Fruit fly (Drosophila melanogaster) whole organism, wandering third instar larva: Measurements from ENCODE around the gene Ufd4.

Experiments used
- CG32264 ChIP-seq: fragments of 200-800 bp; sonication (Bioruptor generic); optimal IDR thresholded peaks from 2 replicates; lab custom pipeline; 2016; ENCODE audit warnings: missing biosample characterization, missing genetic modification characterization
- CrebA ChIP-seq: fragments of 200-800 bp; sonication (Bioruptor generic); optimal IDR thresholded peaks from 2 replicates; lab custom pipeline; 2016; ENCODE audit warnings: missing biosample characterization, mild to moderate bottlenecking, missing genetic modification characterization, borderline replicate concordance
- Myc ChIP-seq: fragments of >200 bp; optimal IDR thresholded peaks from 2 replicates; lab custom pipeline; 2017
- N ChIP-seq: fragments of >200 bp; optimal IDR thresholded peaks from 2 replicates; lab custom pipeline; 2018; ENCODE audit warnings: missing biosample characterization, missing external identifiers, missing genetic modification characterization
- dmrt93B ChIP-seq: fragments of 200-800 bp; sonication (Bioruptor generic); optimal IDR thresholded peaks from 2 replicates; lab custom pipeline; 2018; ENCODE audit warnings: missing biosample characterization, mild to moderate bottlenecking, missing genetic modification characterization
- fru ChIP-seq: fragments of 200-800 bp; sonication (Bioruptor generic); optimal IDR thresholded peaks from 3 replicates; lab custom pipeline; 2016; ENCODE audit warnings: missing biosample characterization, mild to moderate bottlenecking, missing genetic modification characterization
- h ChIP-seq: fragments of 200-800 bp; sonication (Bioruptor generic); optimal IDR thresholded peaks from 3 replicates; lab custom pipeline; 2016; ENCODE audit warnings: missing biosample characterization, mild to moderate bottlenecking, missing genetic modification characterization
- lola ChIP-seq: fragments of >200 bp; optimal IDR thresholded peaks from 2 replicates; lab custom pipeline; 2017; ENCODE audit warnings: missing biosample characterization, missing genetic modification characterization
- sage ChIP-seq: fragments of 200-800 bp; sonication (Bioruptor generic); optimal IDR thresholded peaks from 2 replicates; lab custom pipeline; 2016; ENCODE audit warnings: missing biosample characterization, mild to moderate bottlenecking, missing genetic modification characterization
- tai ChIP-seq: sonication (Bioruptor generic); optimal IDR thresholded peaks from 2 replicates; lab custom pipeline; 2016; ENCODE audit warnings: missing biosample characterization, missing genetic modification characterization
- usp ChIP-seq: fragments of >200 bp; optimal IDR thresholded peaks from 2 replicates; lab custom pipeline; 2017; ENCODE audit warnings: missing biosample characterization, missing genetic modification characterization

DNA sequence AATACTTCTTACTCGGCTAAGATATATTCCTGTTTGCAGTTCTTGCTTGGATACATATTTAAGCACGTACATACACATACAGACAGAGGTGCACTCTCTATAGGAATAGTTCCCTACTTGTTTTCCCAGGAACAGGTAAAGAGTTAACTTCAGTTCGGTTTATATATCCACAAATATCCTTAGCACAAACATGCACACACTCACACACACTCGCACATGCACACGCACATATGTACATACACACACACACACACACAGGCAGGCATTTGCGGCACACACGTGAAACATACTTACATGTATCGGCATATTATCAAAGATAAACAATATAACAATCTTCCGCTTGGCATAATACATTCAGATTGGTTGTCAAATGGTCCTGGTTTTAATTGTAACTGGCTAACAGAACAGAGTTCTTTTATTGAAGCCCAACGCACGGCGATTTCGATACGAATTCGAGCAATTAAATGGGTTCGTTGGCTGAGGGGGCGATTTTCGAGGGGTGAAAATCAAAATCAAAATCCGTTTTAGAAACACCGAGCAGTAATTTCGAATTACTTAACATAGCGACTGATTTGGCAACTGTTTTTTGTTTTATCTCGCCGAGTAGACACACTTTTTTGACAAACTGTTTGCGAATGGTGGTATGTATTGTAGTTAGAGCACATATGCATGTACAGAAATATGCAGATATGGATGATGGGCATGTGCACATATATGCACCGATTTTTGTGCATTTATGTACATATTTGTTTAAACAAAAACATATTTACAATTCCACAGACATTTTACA lies 32.0 kb downstream of the Ufd4 start:
- TF ChIP-seq N (GFP tag; lab: Kevin White, UChicago) (peak; percentile 52), CG32264 (GFP tag; lab: Kevin White, UChicago) (no peak), h (no peak), tai (no peak), lola (no peak), usp (GFP tag; lab: Kevin White, UChicago) (no peak), Myc (lab: Kevin White, UChicago) (no peak), CrebA (GFP tag; lab: Kevin White, UChicago) (no peak), dmrt93B (no peak), sage (GFP tag; lab: Kevin White, UChicago) (no peak), fru (no peak)
